Worm (Caenorhabditis elegans) whole organism, L4 larva: ENCODE results near the gene K11G12.6.

Experiments
- F44E2.7 ChIP-seq: fragments of 200-800 bp; sonication (Bioruptor generic); IDR thresholded peaks from 2 replicates; pipeline ENCODE4 v2.1.2; 2022; ENCODE audit warnings: missing genetic modification characterization, missing compliant biosample characterization
- F49E8.2 ChIP-seq: sonication (generic microtip); optimal IDR thresholded peaks from 2 replicates; lab custom pipeline; 2016; ENCODE audit warnings: missing compliant biosample characterization, mild to moderate bottlenecking, missing genetic modification characterization, borderline replicate concordance
- R02D3.7 ChIP-seq: fragments of 150-350 bp; sonication (generic microtip); optimal IDR thresholded peaks from 3 replicates; lab custom pipeline; 2014; ENCODE audit warnings: missing biosample characterization, missing genetic modification characterization
- T20F7.1 ChIP-seq: fragments of 200-800 bp; sonication (Bioruptor generic); optimal IDR thresholded peaks from 2 replicates; lab custom pipeline; 2018; ENCODE audit warnings: mild to moderate bottlenecking, missing genetic modification characterization, missing compliant biosample characterization
- Y48G9A.11 ChIP-seq: fragments of 200-800 bp; sonication (Bioruptor generic); IDR thresholded peaks from 2 replicates; pipeline ENCODE4 v1.3.6; 2022; ENCODE audit warnings: missing genetic modification reagents, missing genetic modification characterization, missing compliant biosample characterization
- arid-1 ChIP-seq: fragments of 200-800 bp; sonication (Bioruptor generic); conservative IDR thresholded peaks from 2 replicates; pipeline ENCODE4 v1.3.6; 2022; ENCODE audit warnings: missing genetic modification reagents, missing genetic modification characterization, missing compliant biosample characterization
- ceh-20 ChIP-seq: fragments of 200-800 bp; sonication (Bioruptor generic); IDR thresholded peaks from 2 replicates; pipeline ENCODE4 v1.3.6; 2022; ENCODE audit warnings: missing genetic modification reagents, missing genetic modification characterization, missing compliant biosample characterization
- ceh-28 ChIP-seq: fragments of 150-350 bp; optimal IDR thresholded peaks from 2 replicates; lab custom pipeline; 2014; ENCODE audit warnings: missing biosample characterization, missing genetic modification reagents, missing genetic modification characterization
- ceh-62 ChIP-seq: sonication (generic microtip); optimal IDR thresholded peaks from 2 replicates; lab custom pipeline; 2017; ENCODE audit warnings: missing biosample characterization, missing genetic modification characterization
- daf-16 ChIP-seq, 3 experiments: sonication (generic microtip); optimal IDR thresholded peaks; 2 replicates each; lab custom pipeline; 2016 to 2017; ENCODE audit warnings: missing genetic modification characterization in 3 of 3, missing genetic modification reagents in 3 of 3, mild to moderate bottlenecking in 2 of 3, missing compliant biosample characterization in 2 of 3, missing biosample characterization in 1 of 3, moderate library complexity in 1 of 3
- daf-8 ChIP-seq: fragments of 200-800 bp; sonication (Bioruptor generic); IDR thresholded peaks from 2 replicates; pipeline ENCODE4 v1.3.6; 2022; ENCODE audit warnings: missing genetic modification characterization, missing compliant biosample characterization
- dmd-6 ChIP-seq: fragments of 200-800 bp; sonication (Bioruptor generic); IDR thresholded peaks from 2 replicates; pipeline ENCODE4 v1.3.6; 2022; ENCODE audit warnings: missing genetic modification reagents, missing genetic modification characterization, missing compliant biosample characterization
- dmd-8 ChIP-seq: fragments of 200-800 bp; sonication (Bioruptor generic); IDR thresholded peaks from 2 replicates; pipeline ENCODE4 v1.3.6; 2022; ENCODE audit warnings: missing genetic modification characterization, missing compliant biosample characterization
- dmd-9 ChIP-seq: fragments of 200-800 bp; sonication (Bioruptor generic); IDR thresholded peaks from 2 replicates; pipeline ENCODE4 v1.3.6; 2022; ENCODE audit warnings: missing genetic modification reagents, missing genetic modification characterization, missing compliant biosample characterization
- dpl-1 ChIP-seq: fragments of 150-350 bp; optimal IDR thresholded peaks from 2 replicates; lab custom pipeline; 2014; ENCODE audit warnings: missing biosample characterization, missing genetic modification reagents, missing genetic modification characterization
- dve-1 ChIP-seq: sonication (generic microtip); optimal IDR thresholded peaks from 2 replicates; lab custom pipeline; 2017; ENCODE audit warnings: antibody characterized with exemption, mild to moderate bottlenecking, missing genetic modification characterization, missing compliant biosample characterization; ENCODE audit not compliant: insufficient read depth
- egl-43 ChIP-seq: fragments of 200-800 bp; sonication (Bioruptor generic); IDR thresholded peaks from 2 replicates; pipeline ENCODE4 v1.3.6; 2022; ENCODE audit warnings: missing genetic modification reagents, missing genetic modification characterization, missing compliant biosample characterization
- fos-1 ChIP-seq: fragments of 150-350 bp; optimal IDR thresholded peaks from 2 replicates; lab custom pipeline; 2014; ENCODE audit warnings: missing biosample characterization, missing genetic modification characterization
- hmg-1.1 ChIP-seq: fragments of 200-800 bp; sonication (Bioruptor generic); IDR thresholded peaks from 2 replicates; pipeline ENCODE4 v1.3.6; 2022; ENCODE audit warnings: missing genetic modification reagents, missing genetic modification characterization, missing compliant biosample characterization
- jun-1 ChIP-seq: fragments of 150-350 bp; optimal IDR thresholded peaks from 2 replicates; lab custom pipeline; 2014; ENCODE audit warnings: missing biosample characterization, missing genetic modification reagents, missing genetic modification characterization
- lim-7 ChIP-seq: fragments of 200-800 bp; sonication (Bioruptor generic); IDR thresholded peaks from 2 replicates; pipeline ENCODE4 v1.3.6; 2022; ENCODE audit warnings: missing genetic modification characterization, missing compliant biosample characterization
- lsy-2 ChIP-seq, 2 experiments: fragments of 150-350 bp in 1 of 2; sonication (generic microtip) in 1 of 2; optimal IDR thresholded peaks; 2 replicates each; lab custom pipeline; 2014 to 2017; ENCODE audit warnings: missing biosample characterization in 2 of 2, missing genetic modification characterization in 2 of 2
- madf-5 ChIP-seq, 2 experiments: fragments of 200-800 bp; sonication (Bioruptor generic); IDR thresholded peaks; 2 replicates each; pipeline ENCODE4 v1.3.6; 2022; ENCODE audit warnings: missing compliant biosample characterization in 2 of 2, missing genetic modification characterization in 2 of 2
- mdl-1 ChIP-seq, 2 experiments: fragments of 150-350 bp in 1 of 2; sonication (generic microtip) in 1 of 2; optimal IDR thresholded peaks; 2 replicates each; lab custom pipeline; 2014 to 2017; ENCODE audit warnings: missing biosample characterization in 2 of 2, missing genetic modification characterization in 2 of 2
- mdt-29 ChIP-seq: fragments of 200-800 bp; sonication (Bioruptor generic); IDR thresholded peaks from 2 replicates; pipeline ENCODE4 v1.3.6; 2022; ENCODE audit warnings: missing genetic modification reagents, missing genetic modification characterization, missing compliant biosample characterization
- mep-1 ChIP-seq: fragments of 150-350 bp; sonication (generic microtip); optimal IDR thresholded peaks from 3 replicates; lab custom pipeline; 2014; ENCODE audit warnings: missing biosample characterization, missing genetic modification characterization
- mxl-2 ChIP-seq: fragments of 200-800 bp; sonication (Bioruptor generic); conservative IDR thresholded peaks from 2 replicates; pipeline ENCODE4 v1.3.6; 2022; ENCODE audit warnings: missing genetic modification reagents, missing genetic modification characterization, missing compliant biosample characterization
- mxl-3 ChIP-seq: fragments of 200-800 bp; sonication (Bioruptor generic); optimal IDR thresholded peaks from 2 replicates; lab custom pipeline; 2018; ENCODE audit warnings: mild to moderate bottlenecking, missing genetic modification characterization, missing compliant biosample characterization
- nhr-10 ChIP-seq: fragments of 150-350 bp; optimal IDR thresholded peaks from 2 replicates; lab custom pipeline; 2014; ENCODE audit warnings: missing biosample characterization, missing genetic modification characterization
- nhr-102 ChIP-seq: sonication (generic microtip); optimal IDR thresholded peaks from 2 replicates; lab custom pipeline; 2016; ENCODE audit warnings: mild to moderate bottlenecking, missing genetic modification characterization, moderate library complexity, missing compliant biosample characterization
- nhr-25 ChIP-seq: sonication (generic microtip); optimal IDR thresholded peaks from 2 replicates; lab custom pipeline; 2017; ENCODE audit warnings: missing genetic modification characterization, mild to moderate bottlenecking, missing compliant biosample characterization, antibody characterized with exemption, moderate library complexity, borderline replicate concordance; ENCODE audit not compliant: insufficient read depth
- nhr-28 ChIP-seq: fragments of 150-350 bp; optimal IDR thresholded peaks from 2 replicates; lab custom pipeline; 2014; ENCODE audit warnings: missing biosample characterization, missing genetic modification characterization
- nhr-41 ChIP-seq: fragments of 200-800 bp; sonication (Bioruptor generic); IDR thresholded peaks from 2 replicates; pipeline ENCODE4 v1.3.6; 2022; ENCODE audit warnings: missing genetic modification reagents, missing genetic modification characterization, missing compliant biosample characterization
- nhr-42 ChIP-seq: fragments of 200-800 bp; sonication (Bioruptor generic); IDR thresholded peaks from 2 replicates; pipeline ENCODE4 v1.3.6; 2022; ENCODE audit warnings: missing genetic modification characterization, missing compliant biosample characterization
- nhr-48 ChIP-seq: sonication (generic microtip); optimal IDR thresholded peaks from 2 replicates; lab custom pipeline; 2016; ENCODE audit warnings: mild to moderate bottlenecking, missing genetic modification characterization, missing compliant biosample characterization
- nhr-6 ChIP-seq: fragments of 150-350 bp; optimal IDR thresholded peaks from 2 replicates; lab custom pipeline; 2014; ENCODE audit warnings: missing biosample characterization, missing genetic modification characterization
- saeg-2 ChIP-seq: fragments of 200-800 bp; sonication (Bioruptor generic); IDR thresholded peaks from 2 replicates; pipeline ENCODE4 v1.3.6; 2022; ENCODE audit warnings: missing genetic modification reagents, missing genetic modification characterization, missing compliant biosample characterization
- set-16 ChIP-seq: fragments of 200-800 bp; sonication (Bioruptor generic); IDR thresholded peaks from 2 replicates; pipeline ENCODE4 v1.3.6; 2022; ENCODE audit warnings: missing genetic modification reagents, missing genetic modification characterization, missing compliant biosample characterization
- spr-1 ChIP-seq: sonication (generic microtip); optimal IDR thresholded peaks from 2 replicates; lab custom pipeline; 2016; ENCODE audit warnings: mild to moderate bottlenecking, missing genetic modification characterization, missing compliant biosample characterization
- tag-97 ChIP-seq: fragments of 200-800 bp; sonication (Bioruptor generic); IDR thresholded peaks from 2 replicates; pipeline ENCODE4 v1.3.6; 2022; ENCODE audit warnings: missing genetic modification characterization, missing compliant biosample characterization
- tra-1 ChIP-seq: fragments of 200-800 bp; sonication (Bioruptor generic); IDR thresholded peaks from 2 replicates; pipeline ENCODE4 v1.3.6; 2022; ENCODE audit warnings: missing genetic modification reagents, missing genetic modification characterization, missing compliant biosample characterization
- unc-39 ChIP-seq: sonication (generic microtip); optimal IDR thresholded peaks from 2 replicates; lab custom pipeline; 2017; ENCODE audit warnings: missing biosample characterization, missing genetic modification characterization
- unc-62 ChIP-seq, 3 experiments: fragments of 150-350 bp in 1 of 3; sonication (generic microtip); optimal IDR thresholded peaks in 2 of 3; peaks in 1 of 3; 1 replicate in 1 of 3; 2 replicates in 2 of 3; lab custom pipeline; 2014 to 2017; ENCODE audit warnings: missing biosample characterization in 3 of 3, missing genetic modification characterization in 3 of 3, missing genetic modification reagents in 3 of 3, missing genotype in 1 of 3
- vab-7 ChIP-seq: fragments of 200-800 bp; sonication (Bioruptor generic); IDR thresholded peaks from 2 replicates; pipeline ENCODE4 v1.3.6; 2022; ENCODE audit warnings: missing genetic modification reagents, missing genetic modification characterization, missing compliant biosample characterization
- zfp-3 ChIP-seq: fragments of 200-800 bp; sonication (Bioruptor generic); conservative IDR thresholded peaks from 2 replicates; pipeline ENCODE4 v1.3.6; 2022; ENCODE audit warnings: missing genetic modification reagents, missing genetic modification characterization, missing compliant biosample characterization
- zip-11 ChIP-seq: fragments of 200-800 bp; sonication (Bioruptor generic); IDR thresholded peaks from 2 replicates; pipeline ENCODE4 v1.3.6; 2022; ENCODE audit warnings: missing genetic modification characterization, missing compliant biosample characterization
- zip-2 ChIP-seq: fragments of 150-350 bp; optimal IDR thresholded peaks from 2 replicates; lab custom pipeline; 2014; ENCODE audit warnings: missing biosample characterization, missing genetic modification characterization
- ztf-11 ChIP-seq: fragments of 150-350 bp; optimal IDR thresholded peaks from 2 replicates; lab custom pipeline; 2014; ENCODE audit warnings: missing biosample characterization, missing genetic modification characterization

K11G12.6 gene

DNA sequence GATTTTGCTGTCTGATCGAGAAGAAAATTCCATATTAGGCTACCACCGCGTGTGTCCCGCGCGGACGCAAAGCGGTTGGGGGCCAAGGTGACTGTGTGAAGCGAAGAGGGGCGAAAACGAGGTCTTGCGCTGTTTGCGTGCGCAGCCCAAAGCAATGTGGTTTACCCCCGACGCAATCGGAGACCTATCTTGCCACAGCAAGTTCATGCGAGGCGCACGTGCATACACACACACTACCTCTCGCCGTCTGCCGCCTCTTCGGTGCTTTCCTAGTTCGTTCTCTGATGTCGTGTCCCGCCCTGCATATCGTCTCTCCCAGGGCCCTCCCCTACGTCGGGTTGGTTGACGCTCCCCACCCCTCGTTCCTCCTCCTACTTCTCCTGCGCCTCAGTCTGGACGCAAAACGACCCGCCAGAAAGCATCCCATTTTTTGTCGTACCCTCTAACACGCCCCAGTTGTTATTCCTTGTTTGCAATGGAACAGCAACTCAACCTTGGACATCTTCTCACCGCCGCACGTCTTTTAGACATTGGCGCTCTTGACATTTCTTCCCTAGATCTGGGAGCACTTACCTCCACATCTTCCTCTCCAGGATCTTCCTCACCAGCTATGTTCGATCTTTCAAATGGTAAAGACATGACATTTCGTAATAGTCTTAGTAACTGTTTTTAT is 12.7 kb upstream of the K11G12.6 start, which contains the start of gene mdl-1 (continued):
- peak; percentile 57 for TF ChIP-seq spr-1 (tag; lab: Kevin White, UChicago)
- TF ChIP-seq jun-1 (tag; lab: Kevin White, UChicago), result peak; percentile 52
- TF ChIP-seq mep-1, result peak; percentile 89
- 0 out of 2 replicates have a peak, but pooled peaks have one; percentile 35 for TF ChIP-seq zfp-3 (GFP tag; lab: Robert Waterston, UW)
- peak; percentile 90 for TF ChIP-seq mdt-29
- TF ChIP-seq daf-8 (GFP tag; lab: Robert Waterston, UW), result no peak
- TF ChIP-seq arid-1 (GFP tag; lab: Robert Waterston, UW), result peak; percentile 72
- TF ChIP-seq nhr-102 (tag; lab: Kevin White, UChicago), result peak; percentile 89
- TF ChIP-seq nhr-6, result peak; percentile 92
- peak; percentile 90 for TF ChIP-seq hmg-1.1 (GFP tag; lab: Robert Waterston, UW)
- peak; percentile 99 for TF ChIP-seq nhr-48 (tag; lab: Kevin White, UChicago)
- TF ChIP-seq unc-39 (tag; lab: Kevin White, UChicago), result no peak
- peak; percentile 98 for TF ChIP-seq mxl-3 (GFP tag; lab: Kevin White, UChicago)
- TF ChIP-seq nhr-25 (tag; lab: Kevin White, UChicago), result peak; percentile 96
- peak; percentile 98 for TF ChIP-seq set-16 (GFP tag; lab: Robert Waterston, UW)
- no peak for TF ChIP-seq Y48G9A.11 (GFP tag; lab: Robert Waterston, UW)
- no peak for TF ChIP-seq ztf-11 (tag; lab: Kevin White, UChicago)
- TF ChIP-seq nhr-10 (tag; lab: Kevin White, UChicago), result peak; percentile 81
- peak; percentile 27; the same call in 1 of the 2 replicates for TF ChIP-seq lim-7 (GFP tag; lab: Robert Waterston, UW)
- no peak for TF ChIP-seq fos-1 (tag; lab: Kevin White, UChicago)
- no peak for TF ChIP-seq F49E8.2 (tag; lab: Kevin White, UChicago)
- TF ChIP-seq ceh-62 (tag; lab: Kevin White, UChicago), result no peak
- TF ChIP-seq nhr-41 (GFP tag; lab: Robert Waterston, UW), result no peak
- TF ChIP-seq unc-62 (GFP tag; optimal IDR thresholded peaks at IDR 0.05 in 1 of 2; lab: Kevin White, UChicago), result peak in 1 of 2 experiments; percentile 100
- TF ChIP-seq unc-62 (tag; optimal IDR thresholded peaks at IDR 0.05; lab: Kevin White, UChicago), result no peak
- TF ChIP-seq F44E2.7 (GFP tag; lab: Robert Waterston, UW), result no peak
- TF ChIP-seq nhr-42 (GFP tag; lab: Robert Waterston, UW), result peak; percentile 85
- TF ChIP-seq egl-43 (GFP tag; lab: Robert Waterston, UW), result peak; percentile 90
- no peak for TF ChIP-seq vab-7
- TF ChIP-seq dmd-8, result no peak
- no peak for TF ChIP-seq dmd-9
- TF ChIP-seq dpl-1 (GFP tag; lab: Kevin White, UChicago), result peak; percentile 43
- TF ChIP-seq madf-5 (GFP tag; IDR thresholded peaks at IDR 0.05; lab: Robert Waterston, UW), result 0 out of 4 replicates have a peak, but pooled peaks of 1 of the 2 experiments have one; percentile 45
- TF ChIP-seq mxl-2 (GFP tag; lab: Robert Waterston, UW), result peak; percentile 100
- peak; percentile 21 for TF ChIP-seq T20F7.1 (GFP tag; lab: Kevin White, UChicago)
- no peak for TF ChIP-seq ceh-28 (tag; lab: Kevin White, UChicago)
- TF ChIP-seq zip-11 (GFP tag; lab: Robert Waterston, UW), result no peak
- peak; percentile 90 for TF ChIP-seq saeg-2 (GFP tag; lab: Robert Waterston, UW)

DNA sequence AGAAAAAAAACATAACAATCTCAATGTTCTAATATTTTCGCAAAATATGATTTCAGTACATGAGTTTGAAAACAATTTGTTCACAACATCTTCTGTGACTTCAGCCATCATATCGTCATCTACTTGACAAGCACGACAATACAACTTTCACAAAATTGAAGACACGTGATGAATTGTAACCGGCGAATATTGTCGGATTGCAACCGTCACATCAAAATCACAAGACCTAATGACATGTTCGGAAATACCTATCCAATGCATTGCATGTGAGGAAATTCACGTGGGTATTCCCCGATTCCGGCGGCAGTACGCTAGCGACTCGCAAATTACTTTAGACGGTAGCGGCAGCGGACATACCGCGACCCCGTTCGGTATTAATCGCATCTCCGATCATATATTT is 12.1 kb upstream of the K11G12.6 start:
- TF ChIP-seq tra-1 (GFP tag; lab: Robert Waterston, UW), result peak; percentile 69
- peak; percentile 43 for TF ChIP-seq nhr-25 (tag; lab: Kevin White, UChicago)
- TF ChIP-seq zip-2 (tag; lab: Kevin White, UChicago), result no peak
- TF ChIP-seq dmd-6 (GFP tag; lab: Robert Waterston, UW), result peak; percentile 96
- TF ChIP-seq ceh-20 (GFP tag; lab: Robert Waterston, UW), result peak; percentile 34
- TF ChIP-seq mdt-29, result peak; percentile 67
- TF ChIP-seq lsy-2 (tag; optimal IDR thresholded peaks at IDR 0.05; lab: Kevin White, UChicago), result peak in 1 of 2 experiments; percentile 51
- TF ChIP-seq dve-1 (tag; lab: Kevin White, UChicago), result peak; percentile 75
- peak; percentile 57 for TF ChIP-seq nhr-28 (tag; lab: Kevin White, UChicago)
- peak in 1 of 2 experiments; percentile 70 for TF ChIP-seq mdl-1 (tag; optimal IDR thresholded peaks at IDR 0.05; lab: Kevin White, UChicago)
- no peak for TF ChIP-seq tag-97 (GFP tag; lab: Robert Waterston, UW)
- TF ChIP-seq daf-16 (GFP tag; optimal IDR thresholded peaks at IDR 0.05; lab: Kevin White, UChicago), result no peak
- peak; percentile 45 for TF ChIP-seq daf-16 (tag; optimal IDR thresholded peaks at IDR 0.05; lab: Kevin White, UChicago)
- TF ChIP-seq R02D3.7 (tag; lab: Kevin White, UChicago), result no peak
- peak; percentile 54; the same call in 1 of the 2 replicates for TF ChIP-seq zfp-3 (GFP tag; lab: Robert Waterston, UW)
- peak; percentile 96 for TF ChIP-seq mxl-2 (GFP tag; lab: Robert Waterston, UW)
